Worm (Caenorhabditis elegans): Measurements from ENCODE around the gene plk-3.

Gene plk-3

ce11 chrIV:7512617-7513233, 39.7 kb upstream of the plk-3 start, which contains the start of the genes plc-4 and R05G6.4:
Gene plc-4 (minus strand): TSS chrIV:7512667.
Gene R05G6.4 (plus strand): TSS chrIV:7513233.
- TF ChIP-seq ceh-18 (tag; optimal IDR thresholded peaks at IDR 0.05) (no peak), tbx-7 (tag; optimal IDR thresholded peaks at IDR 0.05) (no peak), pha-4 (tag; optimal IDR thresholded peaks at IDR 0.05) (no peak), che-1 (tag; optimal IDR thresholded peaks at IDR 0.05) (no peak), nhr-11 (tag; optimal IDR thresholded peaks at IDR 0.05) (no peak), ref-2 (tag; optimal IDR thresholded peaks at IDR 0.05) (no peak), unc-3 (GFP tag; conservative IDR thresholded peaks at IDR 0.05) (no peak), unc-3 (tag; optimal IDR thresholded peaks at IDR 0.05) (no peak), nfya-1 (tag; optimal IDR thresholded peaks at IDR 0.05) (no peak), ama-1 (optimal IDR thresholded peaks at IDR 0.05) (no peak), sox-2 (GFP tag; IDR thresholded peaks at IDR 0.05) (no peak), ceh-24 (tag; optimal IDR thresholded peaks at IDR 0.05) (no peak), F13H6.1 (tag; optimal IDR thresholded peaks at IDR 0.05) (no peak)

- TF ChIP-seq ceh-24 (tag; optimal IDR thresholded peaks at IDR 0.05) (no peak), nfya-1 (tag; optimal IDR thresholded peaks at IDR 0.05) (peak; percentile 72)
Observed at ce11 chrIV:7510829-7511228, 37.8 kb upstream of the plk-3 start.

- no peak for TF ChIP-seq nhr-232 (tag; optimal IDR thresholded peaks at IDR 0.05)
- no peak for TF ChIP-seq unc-55 (GFP tag; optimal IDR thresholded peaks at IDR 0.05)
- no peak for TF ChIP-seq unc-3 (GFP tag; conservative IDR thresholded peaks at IDR 0.05)
- no peak for TF ChIP-seq unc-3 (tag; optimal IDR thresholded peaks at IDR 0.05)
- TF ChIP-seq ceh-31 (tag; optimal IDR thresholded peaks at IDR 0.05): no peak
- no peak for TF ChIP-seq fax-1 (tag; optimal IDR thresholded peaks at IDR 0.05)
- no peak for TF ChIP-seq ceh-48 (tag; optimal IDR thresholded peaks at IDR 0.05)
- no peak for TF ChIP-seq odd-2 (tag; optimal IDR thresholded peaks at IDR 0.05)
- TF ChIP-seq che-1 (tag; optimal IDR thresholded peaks at IDR 0.05): no peak
- no peak for TF ChIP-seq ref-2 (tag; optimal IDR thresholded peaks at IDR 0.05)
- no peak for TF ChIP-seq tbx-7 (tag; optimal IDR thresholded peaks at IDR 0.05)
- no peak for TF ChIP-seq unc-86 (tag; optimal IDR thresholded peaks at IDR 0.05)
Observed at ce11 chrIV:7508850-7509249, 35.8 kb upstream of the plk-3 start.

DNA sequence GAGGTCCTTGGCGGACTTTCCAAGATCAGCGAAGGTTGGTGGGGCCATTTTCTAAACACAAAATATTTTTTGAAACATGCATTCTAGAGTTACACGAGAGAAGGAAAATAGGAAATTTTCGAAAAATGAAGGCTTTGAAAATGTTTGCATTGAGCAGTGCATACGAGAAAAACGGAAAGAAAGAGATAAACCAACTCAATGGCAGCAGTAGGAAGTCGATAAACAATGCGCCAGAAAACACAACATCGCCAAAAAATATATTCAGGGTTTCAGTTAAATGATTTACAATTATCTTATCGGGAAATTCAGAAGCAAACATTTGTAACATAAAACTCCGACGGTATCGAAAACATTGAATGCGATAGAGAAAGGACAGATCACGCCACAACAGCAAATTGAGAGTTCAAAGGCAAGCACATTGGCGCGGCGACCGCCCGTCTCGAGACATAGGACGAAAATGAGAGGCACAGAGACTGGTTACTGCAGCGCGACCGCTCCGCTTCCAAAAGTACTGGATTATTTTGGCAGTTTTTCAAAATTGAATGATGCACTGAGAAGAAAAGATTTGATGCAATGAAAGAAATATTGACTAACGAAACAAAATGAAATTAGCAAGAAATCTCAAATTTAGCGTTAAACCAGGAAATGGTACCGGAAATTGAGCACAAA, 35.0 kb upstream of the plk-3 start, which contains the start of the genes vdac-1 and R05G6.5:
vdac-1 (minus strand) TSS at position 51 of the 669 bp plus-strand sequence.
R05G6.5 (plus strand) TSS at position 527 of the 669 bp plus-strand sequence.
- TF ChIP-seq ahr-1 (tag; optimal IDR thresholded peaks at IDR 0.05) (no peak), lim-6 (tag; optimal IDR thresholded peaks at IDR 0.05) (no peak), dmd-4 (tag; optimal IDR thresholded peaks at IDR 0.05; ENCODE audit: borderline replicate concordance) (no peak), ets-4 (tag; optimal IDR thresholded peaks at IDR 0.05) (no peak), pha-4 (tag; optimal IDR thresholded peaks at IDR 0.05) (no peak), ceh-18 (tag; optimal IDR thresholded peaks at IDR 0.05) (peak; percentile 31), ceh-6 (GFP tag; optimal IDR thresholded peaks at IDR 0.05) (no peak), rnt-1 (tag; optimal IDR thresholded peaks at IDR 0.05) (no peak), ref-2 (tag; optimal IDR thresholded peaks at IDR 0.05) (no peak), fkh-10 (GFP tag; optimal IDR thresholded peaks at IDR 0.05) (no peak), che-1 (tag; optimal IDR thresholded peaks at IDR 0.05) (no peak), unc-42 (tag; optimal IDR thresholded peaks at IDR 0.05) (peak; percentile 47), dve-1 (tag; optimal IDR thresholded peaks at IDR 0.05) (peak; percentile 45), ceh-34 (tag; optimal IDR thresholded peaks at IDR 0.05) (no peak), ceh-2 (tag; optimal IDR thresholded peaks at IDR 0.05) (no peak), F13H6.1 (tag; optimal IDR thresholded peaks at IDR 0.05) (no peak), elt-2 (tag; optimal IDR thresholded peaks at IDR 0.05) (no peak), nfya-1 (tag; optimal IDR thresholded peaks at IDR 0.05) (peak; percentile 32), K09A11.1 (tag; optimal IDR thresholded peaks at IDR 0.05; ENCODE audit: insufficient read depth) (no peak), sdc-2 (tag; optimal IDR thresholded peaks at IDR 0.05) (no peak)

Data from whole organism, late embryonic.